Worm (Caenorhabditis elegans): ENCODE measurements around the gene ver-4.

DNA sequence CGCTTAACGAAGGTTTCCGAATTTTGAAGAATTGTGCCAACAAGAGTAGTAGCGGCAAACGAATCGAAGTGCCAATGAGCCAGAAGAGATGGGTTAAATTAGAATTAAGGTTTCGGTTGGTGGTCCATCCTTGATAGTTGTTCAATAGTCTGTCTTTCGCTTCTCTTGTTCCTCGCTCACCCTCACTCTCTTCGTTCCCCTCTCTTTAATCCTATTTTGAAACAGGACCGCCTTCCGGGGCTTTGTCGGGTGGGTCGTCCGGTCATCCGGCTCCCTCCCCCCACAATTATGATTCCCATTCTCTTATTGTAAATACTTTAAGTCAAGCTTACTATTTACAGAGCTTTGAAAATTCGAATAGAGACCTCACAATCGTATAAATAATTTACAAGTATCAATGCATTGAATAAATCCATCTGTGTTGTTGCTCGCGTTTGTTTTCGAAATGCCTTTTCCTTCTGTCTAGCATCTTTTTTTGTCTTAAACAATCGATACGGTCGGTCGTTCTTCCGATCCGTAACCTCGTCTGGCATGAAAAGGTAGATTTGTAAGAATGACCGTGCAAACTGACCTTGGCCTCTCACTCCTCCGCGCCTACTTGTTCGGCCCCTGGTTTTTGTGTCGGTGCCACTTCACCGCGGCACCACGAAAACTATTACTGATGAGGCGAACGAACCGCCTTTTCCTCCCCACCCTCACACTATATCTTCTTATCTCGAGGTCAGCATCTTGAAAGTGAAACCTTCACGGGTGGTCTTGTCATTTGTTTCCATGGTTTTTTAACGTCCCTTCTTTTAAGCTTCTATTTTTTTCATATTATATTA lies 51.2 kb downstream of the ver-4 start:
- TF ChIP-seq ama-1 (optimal IDR thresholded peaks at IDR 0.05): no peak
- TF ChIP-seq tra-4 (tag; optimal IDR thresholded peaks at IDR 0.05): no peak
- no peak for TF ChIP-seq tbx-11 (GFP tag; IDR thresholded peaks at IDR 0.05)
- TF ChIP-seq F13C5.2 (tag; optimal IDR thresholded peaks at IDR 0.05): no peak
- TF ChIP-seq tbx-37 (GFP tag; conservative IDR thresholded peaks at IDR 0.05): no peak
- TF ChIP-seq ceh-13 (GFP tag; optimal IDR thresholded peaks at IDR 0.05): no peak
- TF ChIP-seq hmg-4 (GFP tag; optimal IDR thresholded peaks at IDR 0.05): no peak
- no peak for TF ChIP-seq hnd-1 (tag; optimal IDR thresholded peaks at IDR 0.05)
- no peak for TF ChIP-seq hmbx-1 (tag; optimal IDR thresholded peaks at IDR 0.05)
- no peak for TF ChIP-seq pes-1 (GFP tag; IDR thresholded peaks at IDR 0.05)
- no peak for TF ChIP-seq ceh-36 (tag; optimal IDR thresholded peaks at IDR 0.05)
- no peak for TF ChIP-seq flt-1 (GFP tag; IDR thresholded peaks at IDR 0.05)
- no peak for TF ChIP-seq ets-7 (tag; optimal IDR thresholded peaks at IDR 0.05)
- TF ChIP-seq aly-1 (tag; optimal IDR thresholded peaks at IDR 0.05): no peak
